Worm (Caenorhabditis elegans) whole organism, L4 larva: ENCODE results near the gene srv-3.

Experiments
- Y48G9A.11 ChIP-seq: fragments of 200-800 bp; sonication (Bioruptor generic); IDR thresholded peaks from 2 replicates; pipeline ENCODE4 v1.3.6; 2022; ENCODE audit warnings: missing genetic modification reagents, missing genetic modification characterization, missing compliant biosample characterization
- ceh-28 ChIP-seq: fragments of 150-350 bp; optimal IDR thresholded peaks from 2 replicates; lab custom pipeline; 2014; ENCODE audit warnings: missing biosample characterization, missing genetic modification reagents, missing genetic modification characterization
- ceh-32 ChIP-seq: sonication (generic microtip); optimal IDR thresholded peaks from 2 replicates; lab custom pipeline; 2016; ENCODE audit warnings: mild to moderate bottlenecking, missing genetic modification characterization, missing compliant biosample characterization; ENCODE audit not compliant: poor library complexity
- ceh-82 ChIP-seq: sonication (generic microtip); optimal IDR thresholded peaks from 2 replicates; lab custom pipeline; 2017; ENCODE audit warnings: missing biosample characterization, missing genetic modification characterization
- daf-19 ChIP-seq: fragments of 200-800 bp; sonication (Bioruptor generic); conservative IDR thresholded peaks from 2 replicates; pipeline ENCODE4 v1.3.6; 2022; ENCODE audit warnings: missing genetic modification characterization, missing compliant biosample characterization
- lim-7 ChIP-seq: fragments of 200-800 bp; sonication (Bioruptor generic); IDR thresholded peaks from 2 replicates; pipeline ENCODE4 v1.3.6; 2022; ENCODE audit warnings: missing genetic modification characterization, missing compliant biosample characterization
- lin-15B ChIP-seq: fragments of 150-350 bp; sonication (generic microtip); optimal IDR thresholded peaks from 3 replicates; lab custom pipeline; 2014; ENCODE audit warnings: missing biosample characterization, missing genetic modification characterization
- lin-29 ChIP-seq: fragments of 200-800 bp; sonication (Bioruptor generic); IDR thresholded peaks from 2 replicates; pipeline ENCODE4 v1.3.6; 2022; ENCODE audit warnings: missing genetic modification reagents, missing genetic modification characterization, missing compliant biosample characterization
- lsy-2 ChIP-seq, 2 experiments: fragments of 150-350 bp in 1 of 2; sonication (generic microtip) in 1 of 2; optimal IDR thresholded peaks; 2 replicates each; lab custom pipeline; 2014 to 2017; ENCODE audit warnings: missing biosample characterization in 2 of 2, missing genetic modification characterization in 2 of 2
- madf-5 ChIP-seq, 2 experiments: fragments of 200-800 bp; sonication (Bioruptor generic); IDR thresholded peaks; 2 replicates each; pipeline ENCODE4 v1.3.6; 2022; ENCODE audit warnings: missing compliant biosample characterization in 2 of 2, missing genetic modification characterization in 2 of 2
- mdl-1 ChIP-seq, 2 experiments: fragments of 150-350 bp in 1 of 2; sonication (generic microtip) in 1 of 2; optimal IDR thresholded peaks; 2 replicates each; lab custom pipeline; 2014 to 2017; ENCODE audit warnings: missing biosample characterization in 2 of 2, missing genetic modification characterization in 2 of 2
- mep-1 ChIP-seq: fragments of 150-350 bp; sonication (generic microtip); optimal IDR thresholded peaks from 3 replicates; lab custom pipeline; 2014; ENCODE audit warnings: missing biosample characterization, missing genetic modification characterization
- nhr-76 ChIP-seq: fragments of 150-350 bp; optimal IDR thresholded peaks from 2 replicates; lab custom pipeline; 2014; ENCODE audit warnings: missing biosample characterization, missing genetic modification characterization
- pqm-1 ChIP-seq: sonication (generic microtip); optimal IDR thresholded peaks from 2 replicates; lab custom pipeline; 2017; ENCODE audit warnings: missing biosample characterization, missing genetic modification characterization

DNA sequence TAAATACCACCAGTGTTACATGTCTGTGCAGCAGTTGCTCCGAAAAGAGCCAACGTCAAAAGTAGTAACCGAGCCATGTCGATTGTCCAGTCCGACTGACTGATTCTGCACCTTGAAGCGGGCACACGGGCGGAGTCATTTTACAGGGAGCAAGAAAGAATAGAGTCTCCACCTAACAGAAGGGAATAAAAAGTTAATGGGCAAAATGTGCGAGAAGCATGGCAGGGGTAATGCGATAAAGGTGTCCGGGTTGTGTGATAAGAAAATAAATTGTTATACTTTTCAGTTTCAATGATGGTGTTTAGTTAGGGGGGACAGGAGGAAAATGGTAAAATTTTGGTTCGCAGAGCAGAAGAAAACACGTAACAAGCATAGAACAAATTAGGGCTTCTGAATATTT, 46.5 kb upstream of the srv-3 start, which contains the start of gene clec-50:
- TF ChIP-seq mdl-1 (tag; optimal IDR thresholded peaks at IDR 0.05; lab: Kevin White, UChicago) = no peak
- no peak for TF ChIP-seq ceh-32 (tag; lab: Kevin White, UChicago)
- no peak for TF ChIP-seq lin-29 (GFP tag; lab: Robert Waterston, UW)
- no peak for TF ChIP-seq ceh-82 (tag; lab: Kevin White, UChicago)
- peak; percentile 84 for TF ChIP-seq pqm-1 (tag; lab: Kevin White, UChicago)
- TF ChIP-seq daf-19 (GFP tag; lab: Robert Waterston, UW) = no peak
- no peak for TF ChIP-seq nhr-76 (tag; lab: Kevin White, UChicago)
- TF ChIP-seq lin-15B (tag; lab: Kevin White, UChicago) = no peak
- TF ChIP-seq mep-1 (tag; lab: Kevin White, UChicago) = no peak
- no peak for TF ChIP-seq madf-5 (GFP tag; IDR thresholded peaks at IDR 0.05; lab: Robert Waterston, UW)
- no peak for TF ChIP-seq Y48G9A.11 (GFP tag; lab: Robert Waterston, UW)
- no peak for TF ChIP-seq lsy-2 (tag; optimal IDR thresholded peaks at IDR 0.05; lab: Kevin White, UChicago)
- TF ChIP-seq lim-7 (GFP tag; lab: Robert Waterston, UW) = no peak
- TF ChIP-seq ceh-28 (tag; lab: Kevin White, UChicago) = no peak
